Worm (Caenorhabditis elegans): ENCODE data around the gene Y116A8A.2.

DNA sequence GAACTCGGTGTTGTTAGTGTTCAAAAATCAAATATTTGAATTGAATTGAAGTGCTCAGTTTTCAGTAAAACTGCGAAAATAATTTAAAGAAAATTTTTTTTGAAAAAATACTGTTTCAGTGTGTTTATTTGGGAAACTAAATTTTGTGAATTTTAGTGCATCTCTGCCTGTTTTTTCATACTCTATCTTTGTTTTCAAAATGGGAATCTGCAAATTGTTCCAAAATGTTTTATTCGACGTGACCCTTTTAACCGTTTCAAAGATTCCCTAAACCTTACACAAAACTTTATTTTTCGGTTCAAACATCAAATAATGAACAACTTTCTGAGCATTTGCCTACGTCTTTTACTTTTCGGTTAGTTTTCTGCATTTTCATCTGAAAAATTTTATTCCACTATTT, 16.2 kb upstream of the Y116A8A.2 start, which contains the start of gene Y116A8A.7:
- no peak for TF ChIP-seq nhr-77 (tag; optimal IDR thresholded peaks at IDR 0.05)
- TF ChIP-seq R02D3.7 (tag; optimal IDR thresholded peaks at IDR 0.05), result no peak
- no peak for TF ChIP-seq nhr-129 (tag; optimal IDR thresholded peaks at IDR 0.05)
- no peak for TF ChIP-seq nhr-21 (tag; optimal IDR thresholded peaks at IDR 0.05)
- no peak for TF ChIP-seq ama-1 (optimal IDR thresholded peaks at IDR 0.05)
- no peak for TF ChIP-seq mab-5 (tag; optimal IDR thresholded peaks at IDR 0.05)
- TF ChIP-seq zag-1 (tag; optimal IDR thresholded peaks at IDR 0.05), result no peak
- TF ChIP-seq nhr-25 (tag; optimal IDR thresholded peaks at IDR 0.05), result no peak
- no peak for TF ChIP-seq blmp-1 (tag; optimal IDR thresholded peaks at IDR 0.05; ENCODE audit: insufficient read depth)
- TF ChIP-seq nhr-237 (tag; optimal IDR thresholded peaks at IDR 0.05), result no peak
- no peak for TF ChIP-seq sem-4 (tag; optimal IDR thresholded peaks at IDR 0.05)

Data from whole organism, L2 larva.